Worm (Caenorhabditis elegans) whole organism, midembryonic: ENCODE data around the gene F49A5.10.

Experiments used
- T22C8.4 ChIP-seq: fragments of 200-800 bp; sonication (Bioruptor generic); IDR thresholded peaks from 2 replicates; pipeline ENCODE4 v1.3.6; 2022; ENCODE audit warnings: missing genetic modification characterization, missing compliant biosample characterization
- cog-1 ChIP-seq: sonication (generic microtip); optimal IDR thresholded peaks from 2 replicates; lab custom pipeline; 2016; ENCODE audit warnings: missing genetic modification characterization, missing compliant biosample characterization
- flt-1 ChIP-seq: fragments of 200-800 bp; sonication (Bioruptor generic); IDR thresholded peaks from 2 replicates; pipeline ENCODE4 v1.3.6; 2022; ENCODE audit warnings: missing genetic modification characterization, missing compliant biosample characterization
- klf-2 ChIP-seq: fragments of 200-800 bp; sonication (Bioruptor generic); conservative IDR thresholded peaks from 2 replicates; pipeline ENCODE4 v1.3.6; 2022; ENCODE audit warnings: missing genetic modification reagents, missing genetic modification characterization, missing compliant biosample characterization
- med-1 ChIP-seq: sonication (generic microtip); optimal IDR thresholded peaks from 2 replicates; lab custom pipeline; 2017; ENCODE audit warnings: missing genetic modification characterization, mild to moderate bottlenecking, missing compliant biosample characterization, antibody characterized with exemption, missing genetic modification reagents; ENCODE audit not compliant: insufficient read depth
- ref-1 ChIP-seq: fragments of 200-800 bp; sonication (Bioruptor generic); conservative IDR thresholded peaks from 2 replicates; pipeline ENCODE4 v1.3.6; 2022; ENCODE audit warnings: missing genetic modification reagents, missing genetic modification characterization, missing compliant biosample characterization
- tab-1 ChIP-seq: fragments of 200-800 bp; sonication (Bioruptor generic); IDR thresholded peaks from 2 replicates; pipeline ENCODE4 v1.3.6; 2022; ENCODE audit warnings: missing genetic modification characterization, missing compliant biosample characterization
- ztf-23 ChIP-seq: fragments of 200-800 bp; sonication (Bioruptor generic); IDR thresholded peaks from 2 replicates; pipeline ENCODE4 v1.3.6; 2022; ENCODE audit warnings: missing genetic modification reagents, missing genetic modification characterization, missing compliant biosample characterization
- ztf-29 ChIP-seq: fragments of 200-800 bp; sonication (Bioruptor generic); IDR thresholded peaks from 2 replicates; pipeline ENCODE4 v1.3.6; 2022; ENCODE audit warnings: missing genetic modification reagents, missing genetic modification characterization, missing compliant biosample characterization

Gene F49A5.10

ce11 chrV:16918378-16918777 lies 43.3 kb downstream of the F49A5.10 start, which contains the start of the genes fbxa-206 and Y102A5C.2:
Gene fbxa-206 (minus strand): TSS chrV:16918478.
Gene Y102A5C.2 (plus strand): TSS chrV:16918731.
- TF ChIP-seq ztf-29 (GFP tag; lab: Robert Waterston, UW) (no peak), klf-2 (no peak), med-1 (GFP tag; lab: Kevin White, UChicago) (no peak), ztf-23 (no peak), cog-1 (tag; lab: Kevin White, UChicago) (no peak), ref-1 (GFP tag; lab: Robert Waterston, UW) (no peak), tab-1 (GFP tag; lab: Robert Waterston, UW) (no peak), T22C8.4 (no peak), flt-1 (GFP tag; lab: Robert Waterston, UW) (no peak)

ce11 chrV:16919675-16920074 lies 44.6 kb downstream of the F49A5.10 start:
- TF ChIP-seq T22C8.4 (no peak), ztf-29 (GFP tag; lab: Robert Waterston, UW) (no peak), ztf-23 (no peak)

DNA sequence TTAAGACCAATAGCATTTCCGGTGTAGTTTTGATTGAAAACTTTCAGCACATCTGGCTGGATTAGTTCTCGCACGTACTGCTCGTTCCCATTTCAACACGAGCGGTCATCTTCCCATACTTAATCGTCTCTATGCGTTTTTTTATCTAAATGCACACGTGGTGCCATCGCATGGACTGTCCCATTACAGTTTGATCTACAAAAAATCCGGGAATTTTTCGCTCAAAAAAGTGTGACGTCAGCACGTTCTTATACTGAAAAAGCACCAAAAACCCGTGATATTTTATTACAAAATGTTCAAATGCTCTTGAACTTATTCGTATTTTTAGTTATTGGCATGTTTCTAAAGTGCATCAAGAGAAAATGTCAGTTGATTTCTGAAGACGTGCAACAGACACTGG lies 46.9 kb downstream of the F49A5.10 start, which contains the start of gene Y102A5C.4:
Y102A5C.4 (plus strand) TSS at position 301 of the 400 bp plus-strand sequence.
- TF ChIP-seq ztf-23: no peak
- TF ChIP-seq ref-1 (GFP tag; lab: Robert Waterston, UW): no peak
- TF ChIP-seq T22C8.4: no peak
- no peak for TF ChIP-seq flt-1 (GFP tag; lab: Robert Waterston, UW)
- TF ChIP-seq med-1 (GFP tag; lab: Kevin White, UChicago): no peak
- no peak for TF ChIP-seq cog-1 (tag; lab: Kevin White, UChicago)
- no peak for TF ChIP-seq tab-1 (GFP tag; lab: Robert Waterston, UW)
- no peak for TF ChIP-seq klf-2
- TF ChIP-seq ztf-29 (GFP tag; lab: Robert Waterston, UW): no peak
